Worm (Caenorhabditis elegans) whole organism, late embryonic: ENCODE results near the gene tftc-3.

ENCODE experiments used
- ceh-19 ChIP-seq: fragments of 200-800 bp; sonication (Bioruptor generic); optimal IDR thresholded peaks from 2 replicates; lab custom pipeline; 2018; ENCODE audit warnings: mild to moderate bottlenecking, missing genetic modification characterization, missing compliant biosample characterization
- dve-1 ChIP-seq: sonication (generic microtip); optimal IDR thresholded peaks from 2 replicates; lab custom pipeline; 2017; ENCODE audit warnings: antibody characterized with exemption, mild to moderate bottlenecking, missing genetic modification characterization, missing compliant biosample characterization
- elt-2 ChIP-seq: sonication (generic microtip); optimal IDR thresholded peaks from 2 replicates; lab custom pipeline; 2016; ENCODE audit warnings: missing genetic modification reagents, missing genetic modification characterization, missing compliant biosample characterization
- lin-11 ChIP-seq: fragments of 200-800 bp; sonication (Bioruptor generic); optimal IDR thresholded peaks from 2 replicates; lab custom pipeline; 2018; ENCODE audit warnings: mild to moderate bottlenecking, missing genetic modification characterization, missing compliant biosample characterization
- nhr-11 ChIP-seq: fragments of 150-350 bp; optimal IDR thresholded peaks from 2 replicates; lab custom pipeline; 2014; ENCODE audit warnings: missing biosample characterization, missing genetic modification characterization
- pha-4 ChIP-seq: fragments of 150-350 bp; optimal IDR thresholded peaks from 2 replicates; lab custom pipeline; 2018; ENCODE audit warnings: missing biosample characterization, missing genetic modification reagents, missing genetic modification characterization
- pqm-1 ChIP-seq: sonication (generic microtip); optimal IDR thresholded peaks from 2 replicates; lab custom pipeline; 2016; ENCODE audit warnings: missing genetic modification characterization, missing compliant biosample characterization

- TF ChIP-seq lin-11 (tag; lab: Kevin White, UChicago): no peak
- TF ChIP-seq pha-4 (tag; lab: Kevin White, UChicago): no peak
- no peak for TF ChIP-seq ceh-19
- TF ChIP-seq elt-2 (tag; lab: Kevin White, UChicago): no peak
- TF ChIP-seq nhr-11 (tag; lab: Kevin White, UChicago): no peak
- TF ChIP-seq pqm-1 (tag; lab: Kevin White, UChicago): no peak
- no peak for TF ChIP-seq dve-1 (tag; lab: Kevin White, UChicago)
Observed at ce11 chrV:10191242-10191641, 18.9 kb downstream of the tftc-3 start.
